Fruit fly (Drosophila melanogaster): Measurements from ENCODE around the gene stai.

Gene stai

dm6 chr2L:6070656-6071231, 29.4 kb upstream of the stai start, which contains the start of the genes CG9154 and Kr-h2 (continued):
- TF ChIP-seq p53 (GFP tag; optimal IDR thresholded peaks at IDR 0.05) (no peak), Antp (GFP tag; optimal IDR thresholded peaks at IDR 0.05) (peak; percentile 32), tap (tag; optimal IDR thresholded peaks at IDR 0.05) (no peak), Vsx1 (GFP tag; optimal IDR thresholded peaks at IDR 0.05) (no peak), CG34376 (GFP tag; optimal IDR thresholded peaks at IDR 0.05) (peak; percentile 56), jing (GFP tag; optimal IDR thresholded peaks at IDR 0.05) (no peak), CG8944 (GFP tag; optimal IDR thresholded peaks at IDR 0.05) (no peak), CG16813 (GFP tag; IDR thresholded peaks at IDR 0.05; ENCODE audit: partially characterized antibody) (peak; percentile 73), Fer3 (tag; optimal IDR thresholded peaks at IDR 0.05) (no peak), Ptx1 (GFP tag; IDR thresholded peaks at IDR 0.05) (no peak), Mes4 (GFP tag; optimal IDR thresholded peaks at IDR 0.05) (peak; percentile 23), CG17612 (GFP tag; IDR thresholded peaks at IDR 0.05) (no peak), TFAM (GFP tag; optimal IDR thresholded peaks at IDR 0.05) (no peak), CG15269 (tag; optimal IDR thresholded peaks at IDR 0.05) (peak; percentile 33), lmd (GFP tag; IDR thresholded peaks at IDR 0.05) (no peak), CG2678 (tag; optimal IDR thresholded peaks at IDR 0.05) (peak; percentile 56), CG9215 (GFP tag; IDR thresholded peaks at IDR 0.05) (no peak), peb (GFP tag; IDR thresholded peaks at IDR 0.05) (no peak), Doc2 (GFP tag; IDR thresholded peaks at IDR 0.05) (no peak), Elba2 (GFP tag; optimal IDR thresholded peaks at IDR 0.05) (no peak), CG17568 (GFP tag; optimal IDR thresholded peaks at IDR 0.05) (no peak), Side (GFP tag; optimal IDR thresholded peaks at IDR 0.05) (no peak), mam (GFP tag; optimal IDR thresholded peaks at IDR 0.05) (peak; percentile 8), pb (GFP tag; optimal IDR thresholded peaks at IDR 0.05) (no peak), D (optimal IDR thresholded peaks at IDR 0.05) (no peak), D (GFP tag; optimal IDR thresholded peaks at IDR 0.05) (no peak), row (GFP tag; IDR thresholded peaks at IDR 0.05) (peak; percentile 71), Hmx (GFP tag; optimal IDR thresholded peaks at IDR 0.05) (no peak), grn (GFP tag; optimal IDR thresholded peaks at IDR 0.05) (no peak), Fer1 (GFP tag; optimal IDR thresholded peaks at IDR 0.05) (peak; percentile 5), Hmr (GFP tag; optimal IDR thresholded peaks at IDR 0.05) (peak; percentile 58), trem (tag; optimal IDR thresholded peaks at IDR 0.05) (peak; percentile 73), CG2875 (GFP tag; optimal IDR thresholded peaks at IDR 0.05) (no peak), vvl (GFP tag; IDR thresholded peaks at IDR 0.05) (peak; percentile 47; the same call in 1 of the 2 replicates), CG1024 (GFP tag; IDR thresholded peaks at IDR 0.05) (no peak), CTCF (GFP tag; optimal IDR thresholded peaks at IDR 0.05) (no peak), sug (tag; optimal IDR thresholded peaks at IDR 0.05) (peak; percentile 64), CG11093 (GFP tag; IDR thresholded peaks at IDR 0.05) (no peak), CG3726 (GFP tag; IDR thresholded peaks at IDR 0.05) (no peak), CG10654 (GFP tag; optimal IDR thresholded peaks at IDR 0.05) (no peak), C15 (GFP tag; IDR thresholded peaks at IDR 0.05) (no peak), CG1792 (GFP tag; optimal IDR thresholded peaks at IDR 0.05) (no peak), CG14667 (GFP tag; IDR thresholded peaks at IDR 0.05) (no peak), cg (GFP tag; optimal IDR thresholded peaks at IDR 0.05) (no peak), crc (GFP tag; optimal IDR thresholded peaks at IDR 0.05) (no peak), Oaz (GFP tag; IDR thresholded peaks at IDR 0.05) (no peak), CG6683 (GFP tag; optimal IDR thresholded peaks at IDR 0.05) (no peak), CG34224 (GFP tag; IDR thresholded peaks at IDR 0.05; ENCODE audit: partially characterized antibody) (peak; percentile 57)

All from whole organism, embryonic.